Fruit fly (Drosophila melanogaster): Measurements from ENCODE around the gene CG4174.

The CG4174 gene

dm6 chr3L:18593671-18594070 lies 24.1 kb downstream of the CG4174 start, which contains the start of gene term:
TSS of gene term (minus strand) at chr3L:18593771.
- TF ChIP-seq CG12768 (GFP tag; optimal IDR thresholded peaks at IDR 0.05) = no peak
- no peak for TF ChIP-seq CG1620 (GFP tag; optimal IDR thresholded peaks at IDR 0.05)
- TF ChIP-seq Clk (GFP tag; optimal IDR thresholded peaks at IDR 0.05) = no peak
- no peak for TF ChIP-seq CG33017 (tag; optimal IDR thresholded peaks at IDR 0.05)
- no peak for TF ChIP-seq ovo (GFP tag; optimal IDR thresholded peaks at IDR 0.05)
- TF ChIP-seq bab1 (GFP tag; optimal IDR thresholded peaks at IDR 0.05) = no peak
- no peak for TF ChIP-seq Mnt (GFP tag; optimal IDR thresholded peaks at IDR 0.05)
- TF ChIP-seq cic (GFP tag; optimal IDR thresholded peaks at IDR 0.05) = no peak
- TF ChIP-seq CG5204 (GFP tag; optimal IDR thresholded peaks at IDR 0.05) = no peak
- no peak for TF ChIP-seq tj (GFP tag; optimal IDR thresholded peaks at IDR 0.05)
- no peak for TF ChIP-seq CG14711 (tag; optimal IDR thresholded peaks at IDR 0.05)
- TF ChIP-seq toe (GFP tag; optimal IDR thresholded peaks at IDR 0.05) = no peak
- no peak for TF ChIP-seq CG7045 (GFP tag; optimal IDR thresholded peaks at IDR 0.05)
- TF ChIP-seq pad (GFP tag; optimal IDR thresholded peaks at IDR 0.05) = no peak
- no peak for TF ChIP-seq CG7101 (tag; optimal IDR thresholded peaks at IDR 0.05)
- no peak for TF ChIP-seq CG11617 (GFP tag; optimal IDR thresholded peaks at IDR 0.05)
- TF ChIP-seq Hr96 (GFP tag; optimal IDR thresholded peaks at IDR 0.05) = no peak
- no peak for TF ChIP-seq cnc (optimal IDR thresholded peaks at IDR 0.05)
- TF ChIP-seq kay (GFP tag; ENCODE audit: borderline replicate concordance) = no peak

- TF ChIP-seq CG7045 (GFP tag; optimal IDR thresholded peaks at IDR 0.05) = no peak
- no peak for TF ChIP-seq Hr96 (GFP tag; optimal IDR thresholded peaks at IDR 0.05)
- TF ChIP-seq CG14711 (tag; optimal IDR thresholded peaks at IDR 0.05) = no peak
- no peak for TF ChIP-seq Mnt (GFP tag; optimal IDR thresholded peaks at IDR 0.05)
- TF ChIP-seq pad (GFP tag; optimal IDR thresholded peaks at IDR 0.05) = no peak
- no peak for TF ChIP-seq Clk (GFP tag; optimal IDR thresholded peaks at IDR 0.05)
- no peak for TF ChIP-seq CG7101 (tag; optimal IDR thresholded peaks at IDR 0.05)
- TF ChIP-seq tj (GFP tag; optimal IDR thresholded peaks at IDR 0.05) = no peak
These were observed 29.4 kb downstream of the CG4174 start, which contains the start of gene CG7271 for dm6 chr3L:18588387-18588786. TSS of gene CG7271 (plus strand) at chr3L:18588759.

- TF ChIP-seq Hr96 (GFP tag; optimal IDR thresholded peaks at IDR 0.05) = no peak
- TF ChIP-seq CG1620 (GFP tag; optimal IDR thresholded peaks at IDR 0.05) = no peak
- TF ChIP-seq kay (GFP tag; ENCODE audit: borderline replicate concordance) = no peak
- no peak for TF ChIP-seq Crg-1 (GFP tag; optimal IDR thresholded peaks at IDR 0.05)
- TF ChIP-seq Mnt (GFP tag; optimal IDR thresholded peaks at IDR 0.05) = no peak
- TF ChIP-seq CG14711 (tag; optimal IDR thresholded peaks at IDR 0.05) = no peak
- no peak for TF ChIP-seq CG11617 (GFP tag; optimal IDR thresholded peaks at IDR 0.05)
- no peak for TF ChIP-seq toe (GFP tag; optimal IDR thresholded peaks at IDR 0.05)
- TF ChIP-seq Clk (GFP tag; optimal IDR thresholded peaks at IDR 0.05) = no peak
- TF ChIP-seq tj (GFP tag; optimal IDR thresholded peaks at IDR 0.05) = no peak
These were observed 57.8 kb downstream of the CG4174 start, which contains the start of gene AstC-R1 for dm6 chr3L:18559958-18560357. TSS of gene AstC-R1 (plus strand) at chr3L:18560258.

Measured in whole organism, adult.